Worm (Caenorhabditis elegans) whole organism, L1 larva: ENCODE results near the gene F21G4.5.

ENCODE experiments used
- aha-1 ChIP-seq: fragments of 150-350 bp; optimal IDR thresholded peaks from 2 replicates; lab custom pipeline; 2014; ENCODE audit warnings: missing biosample characterization, missing genetic modification characterization
- blmp-1 ChIP-seq: fragments of 150-350 bp; optimal IDR thresholded peaks from 2 replicates; lab custom pipeline; 2014; ENCODE audit warnings: missing biosample characterization, missing genetic modification characterization
- ceh-82 ChIP-seq, 3 experiments: fragments of 150-350 bp in 1 of 3; sonication (generic microtip) in 2 of 3; optimal IDR thresholded peaks; 2 replicates each; lab custom pipeline; 2014 to 2017; ENCODE audit warnings: missing biosample characterization in 3 of 3, missing genetic modification characterization in 3 of 3
- ceh-88 ChIP-seq: fragments of 200-800 bp; sonication (Bioruptor generic); IDR thresholded peaks from 2 replicates; pipeline ENCODE4 v1.3.6; 2022; ENCODE audit warnings: missing genetic modification characterization, missing compliant biosample characterization
- ces-1 ChIP-seq: fragments of 150-350 bp; optimal IDR thresholded peaks from 2 replicates; lab custom pipeline; 2014; ENCODE audit warnings: missing biosample characterization, missing genetic modification reagents, missing genetic modification characterization
- dpl-1 ChIP-seq, 3 experiments: fragments of 150-350 bp in 2 of 3; sonication (generic microtip) in 1 of 3; optimal IDR thresholded peaks; 2 replicates each; lab custom pipeline; 2014 to 2017; ENCODE audit warnings: missing biosample characterization in 3 of 3, missing genetic modification characterization in 3 of 3, missing genetic modification reagents in 3 of 3
- dsc-1 ChIP-seq: sonication (generic microtip); optimal IDR thresholded peaks from 2 replicates; lab custom pipeline; 2016; ENCODE audit warnings: mild to moderate bottlenecking, missing genetic modification characterization, missing compliant biosample characterization
- efl-1 ChIP-seq, 4 experiments: fragments of 150-350 bp; optimal IDR thresholded peaks in 3 of 4; peaks in 1 of 4; 1 replicate in 1 of 4; 2 replicates in 3 of 4; lab custom pipeline; 2014; ENCODE audit warnings: missing biosample characterization in 2 of 4, missing genetic modification characterization in 2 of 4, missing genetic modification reagents in 2 of 4
- egl-13 ChIP-seq: sonication (generic microtip); optimal IDR thresholded peaks from 2 replicates; lab custom pipeline; 2016; ENCODE audit warnings: missing genotype, missing genetic modification reagents, missing genetic modification characterization, missing compliant biosample characterization
- egl-27 ChIP-seq, 2 experiments: fragments of 150-350 bp in 1 of 2; sonication (generic microtip); optimal IDR thresholded peaks; 3 replicates each; lab custom pipeline; 2017 to 2018; ENCODE audit warnings: missing biosample characterization in 2 of 2, missing genetic modification characterization in 2 of 2, missing genetic modification reagents in 2 of 2
- elt-2 ChIP-seq: sonication (generic microtip); optimal IDR thresholded peaks from 2 replicates; lab custom pipeline; 2016; ENCODE audit warnings: missing genetic modification characterization, mild to moderate bottlenecking, inconsistent platforms, missing compliant biosample characterization, missing genetic modification reagents
- fkh-10 ChIP-seq: sonication (generic microtip); optimal IDR thresholded peaks from 2 replicates; lab custom pipeline; 2017; ENCODE audit warnings: missing biosample characterization, missing genetic modification reagents, missing genetic modification characterization
- grh-1 ChIP-seq: fragments of 200-800 bp; sonication (Bioruptor generic); IDR thresholded peaks from 2 replicates; pipeline ENCODE4 v1.3.6; 2022; ENCODE audit warnings: missing genetic modification reagents, missing genetic modification characterization, missing compliant biosample characterization
- jun-1 ChIP-seq: fragments of 150-350 bp; optimal IDR thresholded peaks from 2 replicates; lab custom pipeline; 2014; ENCODE audit warnings: missing biosample characterization, missing genetic modification reagents, missing genetic modification characterization
- lin-14 ChIP-seq: fragments of 200-800 bp; sonication (Bioruptor generic); optimal IDR thresholded peaks from 2 replicates; lab custom pipeline; 2018; ENCODE audit warnings: mild to moderate bottlenecking, missing genetic modification characterization, moderate library complexity, missing compliant biosample characterization
- lsy-2 ChIP-seq, 2 experiments: fragments of 150-350 bp; optimal IDR thresholded peaks; 2 replicates each; lab custom pipeline; 2014; ENCODE audit warnings: missing biosample characterization in 2 of 2, missing genetic modification characterization in 2 of 2
- mep-1 ChIP-seq: fragments of 150-350 bp; optimal IDR thresholded peaks from 2 replicates; lab custom pipeline; 2014; ENCODE audit warnings: missing biosample characterization, missing genetic modification characterization
- nhr-20 ChIP-seq: sonication (generic microtip); optimal IDR thresholded peaks from 2 replicates; lab custom pipeline; 2016; ENCODE audit warnings: mild to moderate bottlenecking, missing genetic modification characterization, missing compliant biosample characterization
- nhr-28 ChIP-seq: fragments of 150-350 bp; optimal IDR thresholded peaks from 2 replicates; lab custom pipeline; 2014; ENCODE audit warnings: missing biosample characterization, missing genetic modification characterization
- nhr-47 ChIP-seq: sonication (generic microtip); optimal IDR thresholded peaks from 2 replicates; lab custom pipeline; 2016; ENCODE audit warnings: mild to moderate bottlenecking, missing genetic modification characterization, moderate library complexity, missing compliant biosample characterization
- nhr-71 ChIP-seq: sonication (generic microtip); optimal IDR thresholded peaks from 2 replicates; lab custom pipeline; 2016; ENCODE audit warnings: mild to moderate bottlenecking, missing genetic modification characterization, moderate library complexity, missing compliant biosample characterization
- nhr-85 ChIP-seq: sonication (generic microtip); peaks from one replicate; lab custom pipeline; 2016; ENCODE audit warnings: missing genetic modification characterization, inconsistent platforms, missing compliant biosample characterization
- pag-3 ChIP-seq: sonication (generic microtip); optimal IDR thresholded peaks from 2 replicates; lab custom pipeline; 2017; ENCODE audit warnings: missing genetic modification characterization, mild to moderate bottlenecking, missing compliant biosample characterization, antibody characterized with exemption, borderline replicate concordance; ENCODE audit not compliant: insufficient read depth
- rnt-1 ChIP-seq: sonication (generic microtip); optimal IDR thresholded peaks from 2 replicates; lab custom pipeline; 2016; ENCODE audit warnings: mild to moderate bottlenecking, missing genetic modification characterization, moderate library complexity, missing compliant biosample characterization
- skn-1 ChIP-seq: fragments of 150-350 bp; optimal IDR thresholded peaks from 2 replicates; lab custom pipeline; 2014; ENCODE audit warnings: missing biosample characterization, missing genetic modification characterization
- snpc-4 ChIP-seq: fragments of 150-350 bp; optimal IDR thresholded peaks from 2 replicates; lab custom pipeline; 2014; ENCODE audit warnings: missing biosample characterization, missing genetic modification characterization
- sox-4 ChIP-seq: sonication (generic microtip); optimal IDR thresholded peaks from 2 replicates; lab custom pipeline; 2016; ENCODE audit warnings: missing genetic modification characterization, missing compliant biosample characterization
- sptf-1 ChIP-seq: fragments of 150-350 bp; optimal IDR thresholded peaks from 2 replicates; lab custom pipeline; 2014; ENCODE audit warnings: missing biosample characterization, missing genetic modification characterization
- swsn-7 ChIP-seq: sonication (generic microtip); optimal IDR thresholded peaks from 2 replicates; lab custom pipeline; 2016; ENCODE audit warnings: missing genetic modification characterization, missing compliant biosample characterization
- tlp-1 ChIP-seq: fragments of 150-350 bp; optimal IDR thresholded peaks from 2 replicates; lab custom pipeline; 2014; ENCODE audit warnings: missing biosample characterization, missing genetic modification characterization
- unc-130 ChIP-seq: fragments of 150-350 bp; optimal IDR thresholded peaks from 2 replicates; lab custom pipeline; 2017; ENCODE audit warnings: missing biosample characterization, missing genetic modification characterization, inconsistent platforms
- ztf-4 ChIP-seq: fragments of 150-350 bp; optimal IDR thresholded peaks from 2 replicates; lab custom pipeline; 2014; ENCODE audit warnings: missing biosample characterization, missing genetic modification characterization

The F21G4.5 gene

ce11 chrX:9932226-9932773, 26.4 kb downstream of the F21G4.5 start, which contains the start of gene tsp-21 (continued):
- no peak for TF ChIP-seq pag-3 (tag; lab: Kevin White, UChicago)
- no peak for TF ChIP-seq sptf-1 (tag; lab: Kevin White, UChicago)
- TF ChIP-seq swsn-7 (tag; lab: Kevin White, UChicago) = peak; percentile 66
- no peak for TF ChIP-seq ceh-88 (GFP tag; lab: Robert Waterston, UW)
- no peak for TF ChIP-seq ces-1 (GFP tag; lab: Kevin White, UChicago)
- peak in 2 of 3 experiments; percentile 12 to 87 for TF ChIP-seq ceh-82 (tag; optimal IDR thresholded peaks at IDR 0.05; lab: Kevin White, UChicago)
- peak; percentile 82 for TF ChIP-seq jun-1 (tag; lab: Kevin White, UChicago)
- TF ChIP-seq dsc-1 (tag; lab: Kevin White, UChicago) = peak; percentile 11
- TF ChIP-seq efl-1 (optimal IDR thresholded peaks at IDR 0.05; lab: Kevin White, UChicago) = peak; percentile 19 to 54
- peak in 1 of 2 experiments; percentile 65 for TF ChIP-seq efl-1 (GFP tag; optimal IDR thresholded peaks at IDR 0.05 in 1 of 2; lab: Kevin White, UChicago)
- peak; percentile 28 to 78 for TF ChIP-seq lsy-2 (tag; optimal IDR thresholded peaks at IDR 0.05; lab: Kevin White, UChicago)
- no peak for TF ChIP-seq snpc-4 (tag; lab: Kevin White, UChicago)
- TF ChIP-seq rnt-1 (tag; lab: Kevin White, UChicago) = peak; percentile 73
- peak; percentile 84 for TF ChIP-seq skn-1
- TF ChIP-seq dpl-1 (GFP tag; optimal IDR thresholded peaks at IDR 0.05; lab: Kevin White, UChicago) = peak; percentile 6 to 46 (median 21)
- peak in 1 of 2 experiments; percentile 21 for TF ChIP-seq egl-27 (tag; optimal IDR thresholded peaks at IDR 0.05; lab: Kevin White, UChicago)
- no peak for TF ChIP-seq sox-4 (tag; lab: Kevin White, UChicago)

ce11 chrX:9933291-9934008, 27.5 kb downstream of the F21G4.5 start:
- TF ChIP-seq nhr-71 (peak; percentile 36), rnt-1 (tag; lab: Kevin White, UChicago) (peak; percentile 28), fkh-10 (GFP tag; lab: Kevin White, UChicago) (no peak), ces-1 (GFP tag; lab: Kevin White, UChicago) (no peak), efl-1 (optimal IDR thresholded peaks at IDR 0.05; lab: Kevin White, UChicago) (no peak), efl-1 (GFP tag; optimal IDR thresholded peaks at IDR 0.05 in 1 of 2; lab: Kevin White, UChicago) (peak in 1 of 2 experiments; percentile 61), unc-130 (peak; percentile 9), lin-14 (GFP tag; lab: Kevin White, UChicago) (peak; percentile 41)

ce11 chrX:9934009-9934323, 28.0 kb downstream of the F21G4.5 start:
- peak; percentile 31 for TF ChIP-seq elt-2 (tag; lab: Kevin White, UChicago)
- no peak for TF ChIP-seq ces-1 (GFP tag; lab: Kevin White, UChicago)
- no peak for TF ChIP-seq nhr-20 (tag; lab: Kevin White, UChicago)
- TF ChIP-seq efl-1 (optimal IDR thresholded peaks at IDR 0.05; lab: Kevin White, UChicago) = no peak
- peak in 1 of 2 experiments; percentile 47 for TF ChIP-seq efl-1 (GFP tag; optimal IDR thresholded peaks at IDR 0.05 in 1 of 2; lab: Kevin White, UChicago)
- TF ChIP-seq nhr-28 (tag; lab: Kevin White, UChicago) = no peak

ce11 chrX:9938091-9938490, 32.2 kb downstream of the F21G4.5 start:
- TF ChIP-seq egl-13 (tag; lab: Kevin White, UChicago) (no peak), jun-1 (tag; lab: Kevin White, UChicago) (peak; percentile 9), efl-1 (optimal IDR thresholded peaks at IDR 0.05; lab: Kevin White, UChicago) (no peak), efl-1 (GFP tag; optimal IDR thresholded peaks at IDR 0.05 in 1 of 2; lab: Kevin White, UChicago) (peak in 1 of 2 experiments; percentile 23), blmp-1 (tag; lab: Kevin White, UChicago) (peak; percentile 56), ztf-4 (tag; lab: Kevin White, UChicago) (peak; percentile 5), sptf-1 (tag; lab: Kevin White, UChicago) (no peak)
- TF ChIP-seq, all 84 proteins: peak for 4

ce11 chrX:9938537-9938936, 32.6 kb downstream of the F21G4.5 start, which contains the start of the genes C17G1.5 and C17G1.14:
TSS of gene C17G1.5 (plus strand) at chrX:9938802.
TSS of gene C17G1.14 (plus strand) at chrX:9938813.
- TF ChIP-seq egl-13 (tag; lab: Kevin White, UChicago) (no peak), nhr-85 (tag; lab: Kevin White, UChicago) (no peak), nhr-47 (tag; lab: Kevin White, UChicago) (no peak), grh-1 (GFP tag; lab: Robert Waterston, UW) (no peak), aha-1 (tag; lab: Kevin White, UChicago) (no peak), pag-3 (tag; lab: Kevin White, UChicago) (no peak), mep-1 (tag; lab: Kevin White, UChicago) (no peak), tlp-1 (no peak)
